Fruit fly (Drosophila melanogaster) whole organism, wandering third instar larva: ENCODE data around the gene CG6015.

Experiments used
- Abd-B ChIP-seq: fragments of >200 bp; optimal IDR thresholded peaks from 2 replicates; lab custom pipeline; 2017; ENCODE audit warnings: missing biosample characterization, missing genetic modification characterization
- CG32264 ChIP-seq: fragments of 200-800 bp; sonication (Bioruptor generic); optimal IDR thresholded peaks from 2 replicates; lab custom pipeline; 2016; ENCODE audit warnings: missing biosample characterization, missing genetic modification characterization
- CG9705 ChIP-seq: fragments of 200-800 bp; sonication (Bioruptor generic); optimal IDR thresholded peaks from 2 replicates; lab custom pipeline; 2018; ENCODE audit warnings: missing biosample characterization, mild to moderate bottlenecking, missing genetic modification characterization
- CrebA ChIP-seq: fragments of 200-800 bp; sonication (Bioruptor generic); optimal IDR thresholded peaks from 2 replicates; lab custom pipeline; 2016; ENCODE audit warnings: missing biosample characterization, mild to moderate bottlenecking, missing genetic modification characterization, borderline replicate concordance
- Dfd ChIP-seq: fragments of >200 bp; optimal IDR thresholded peaks from 2 replicates; lab custom pipeline; 2017; ENCODE audit warnings: missing biosample characterization, missing genetic modification characterization
- GATAd ChIP-seq: sonication (Bioruptor generic); optimal IDR thresholded peaks from 2 replicates; lab custom pipeline; 2016; ENCODE audit warnings: missing biosample characterization, missing genetic modification characterization
- HLH106 ChIP-seq: fragments of 200-800 bp; optimal IDR thresholded peaks from 3 replicates; lab custom pipeline; 2019; ENCODE audit warnings: missing biosample characterization, mild to moderate bottlenecking, missing genetic modification characterization, moderate library complexity
- Hnf4 ChIP-seq: fragments of 200-800 bp; sonication (Bioruptor generic); optimal IDR thresholded peaks from 2 replicates; lab custom pipeline; 2016; ENCODE audit warnings: missing biosample characterization, mild to moderate bottlenecking, missing genetic modification characterization
- Hr78 ChIP-seq: fragments of >200 bp; optimal IDR thresholded peaks from 2 replicates; lab custom pipeline; 2017; ENCODE audit warnings: missing biosample characterization, missing genetic modification characterization
- Hr83 ChIP-seq: fragments of 200-300 bp; sonication (Bioruptor generic); optimal IDR thresholded peaks from 2 replicates; lab custom pipeline; 2016; ENCODE audit warnings: missing biosample characterization, mild to moderate bottlenecking, missing genetic modification characterization, moderate library complexity; ENCODE audit not compliant: poor library complexity, severe bottlenecking
- Jra ChIP-seq: sonication (Bioruptor generic); optimal IDR thresholded peaks from 2 replicates; lab custom pipeline; 2016; ENCODE audit warnings: missing biosample characterization, missing genetic modification characterization
- Myc ChIP-seq: fragments of >200 bp; optimal IDR thresholded peaks from 2 replicates; lab custom pipeline; 2017
- N ChIP-seq: fragments of >200 bp; optimal IDR thresholded peaks from 2 replicates; lab custom pipeline; 2018; ENCODE audit warnings: missing biosample characterization, missing external identifiers, missing genetic modification characterization
- OdsH ChIP-seq: fragments of 200-800 bp; sonication (Bioruptor generic); optimal IDR thresholded peaks from 2 replicates; lab custom pipeline; 2016; ENCODE audit warnings: missing biosample characterization, mild to moderate bottlenecking, missing genetic modification characterization
- Rel ChIP-seq, 2 experiments: fragments of 200-800 bp; sonication (Bioruptor generic) in 1 of 2; optimal IDR thresholded peaks; 2 replicates in 1 of 2; 3 replicates in 1 of 2; lab custom pipeline; 2016 to 2019; ENCODE audit warnings: mild to moderate bottlenecking in 2 of 2, missing biosample characterization in 2 of 2, missing genetic modification characterization in 2 of 2, moderate library complexity in 1 of 2
- Sp1 ChIP-seq: fragments of 200-800 bp; sonication (Bioruptor generic); optimal IDR thresholded peaks from 3 replicates; lab custom pipeline; 2019; ENCODE audit warnings: missing biosample characterization, mild to moderate bottlenecking, missing genetic modification characterization, moderate library complexity
- Vsx2 ChIP-seq: fragments of 200-300, 225-300 bp; sonication (Bioruptor generic); optimal IDR thresholded peaks from 2 replicates; lab custom pipeline; 2018; ENCODE audit warnings: missing biosample characterization, missing genetic modification characterization; ENCODE audit not compliant: partially characterized antibody
- br ChIP-seq: fragments of 200-800 bp; sonication (Bioruptor generic); optimal IDR thresholded peaks from 2 replicates; lab custom pipeline; 2016; ENCODE audit warnings: missing biosample characterization, missing genetic modification characterization
- brk ChIP-seq: fragments of 200-800 bp; sonication (Bioruptor generic); optimal IDR thresholded peaks from 2 replicates; lab custom pipeline; 2016; ENCODE audit warnings: missing biosample characterization, mild to moderate bottlenecking, missing genetic modification characterization
- dl ChIP-seq, 2 experiments: fragments of 175-275, 200-275 bp in 1 of 2; fragments of 200-275 bp in 1 of 2; sonication (Bioruptor generic); optimal IDR thresholded peaks; lab custom pipeline; 2018; ENCODE audit warnings: mild to moderate bottlenecking in 2 of 2, missing biosample characterization in 2 of 2, missing genetic modification characterization in 2 of 2, moderate library complexity in 2 of 2; ENCODE audit not compliant: partially characterized antibody in 2 of 2, insufficient read depth in 1 of 2
- dmrt93B ChIP-seq: fragments of 200-800 bp; sonication (Bioruptor generic); optimal IDR thresholded peaks from 2 replicates; lab custom pipeline; 2018; ENCODE audit warnings: missing biosample characterization, mild to moderate bottlenecking, missing genetic modification characterization
- dsf ChIP-seq: sonication (Bioruptor generic); optimal IDR thresholded peaks from 2 replicates; lab custom pipeline; 2016; ENCODE audit warnings: missing biosample characterization, missing genetic modification characterization, borderline replicate concordance
- ey ChIP-seq: fragments of 200-800 bp; sonication (Bioruptor generic); optimal IDR thresholded peaks from 2 replicates; lab custom pipeline; 2016; ENCODE audit warnings: missing biosample characterization, missing genetic modification characterization
- foxo ChIP-seq, 2 experiments: fragments of 200-800 bp; sonication (Bioruptor generic); optimal IDR thresholded peaks; 2 replicates in 1 of 2; 3 replicates in 1 of 2; lab custom pipeline; 2016 to 2017; ENCODE audit warnings: missing biosample characterization in 2 of 2, missing genetic modification characterization in 2 of 2
- fru ChIP-seq: fragments of 200-800 bp; sonication (Bioruptor generic); optimal IDR thresholded peaks from 3 replicates; lab custom pipeline; 2016; ENCODE audit warnings: missing biosample characterization, mild to moderate bottlenecking, missing genetic modification characterization
- h ChIP-seq: fragments of 200-800 bp; sonication (Bioruptor generic); optimal IDR thresholded peaks from 3 replicates; lab custom pipeline; 2016; ENCODE audit warnings: missing biosample characterization, mild to moderate bottlenecking, missing genetic modification characterization
- jim ChIP-seq: fragments of 175-275, 200-325 bp; sonication (Bioruptor generic); optimal IDR thresholded peaks from 2 replicates; lab custom pipeline; 2016; ENCODE audit warnings: missing biosample characterization, mild to moderate bottlenecking, missing genetic modification characterization
- lola ChIP-seq: fragments of >200 bp; optimal IDR thresholded peaks from 2 replicates; lab custom pipeline; 2017; ENCODE audit warnings: missing biosample characterization, missing genetic modification characterization
- pan ChIP-seq: fragments of >200 bp; optimal IDR thresholded peaks from 2 replicates; lab custom pipeline; 2017
- rgr ChIP-seq: fragments of 200-800 bp; sonication (Bioruptor generic); optimal IDR thresholded peaks from 3 replicates; lab custom pipeline; 2016; ENCODE audit warnings: missing biosample characterization, mild to moderate bottlenecking, missing genetic modification characterization
- sage ChIP-seq: fragments of 200-800 bp; sonication (Bioruptor generic); optimal IDR thresholded peaks from 2 replicates; lab custom pipeline; 2016; ENCODE audit warnings: missing biosample characterization, mild to moderate bottlenecking, missing genetic modification characterization
- sv ChIP-seq: fragments of 200-800 bp; sonication (Bioruptor generic); optimal IDR thresholded peaks from 3 replicates; lab custom pipeline; 2016; ENCODE audit warnings: missing biosample characterization, missing genetic modification characterization
- tai ChIP-seq: sonication (Bioruptor generic); optimal IDR thresholded peaks from 2 replicates; lab custom pipeline; 2016; ENCODE audit warnings: missing biosample characterization, missing genetic modification characterization
- usp ChIP-seq: fragments of >200 bp; optimal IDR thresholded peaks from 2 replicates; lab custom pipeline; 2017; ENCODE audit warnings: missing biosample characterization, missing genetic modification characterization
- woc ChIP-seq: sonication (Bioruptor generic); optimal IDR thresholded peaks from 2 replicates; lab custom pipeline; 2016; ENCODE audit warnings: missing biosample characterization, mild to moderate bottlenecking, missing genetic modification characterization

The CG6015 gene

DNA sequence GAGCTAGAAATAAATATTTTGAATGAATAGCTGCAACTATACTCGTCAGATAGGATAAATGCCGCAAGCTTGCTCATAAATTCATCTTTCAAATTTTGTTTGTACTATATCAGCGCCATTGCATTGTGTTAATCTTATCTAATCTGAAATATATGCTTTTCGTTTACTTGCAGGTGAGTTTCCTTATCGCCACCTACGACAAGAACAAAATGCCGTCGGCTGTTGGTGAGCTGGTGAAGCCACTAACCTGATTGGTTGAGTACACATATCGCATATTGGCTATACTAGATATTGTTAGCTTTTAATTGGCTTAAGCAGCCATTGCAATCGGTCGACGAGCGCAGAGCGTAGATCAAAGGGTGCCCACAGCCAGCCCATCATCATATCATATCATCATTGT lies 19.7 kb upstream of the CG6015 start:
- TF ChIP-seq usp: no peak
- TF ChIP-seq Myc (lab: Kevin White, UChicago): no peak
- no peak for TF ChIP-seq ey

- TF ChIP-seq Vsx2: no peak
- TF ChIP-seq HLH106: no peak
- no peak for TF ChIP-seq ey
- no peak for TF ChIP-seq lola
- TF ChIP-seq OdsH (GFP tag; lab: Kevin White, UChicago): no peak
- TF ChIP-seq dsf (GFP tag; lab: Kevin White, UChicago): no peak
- no peak for TF ChIP-seq dl (GFP tag; optimal IDR thresholded peaks at IDR 0.05; lab: Kevin White, UChicago; ENCODE audit: insufficient read depth in 1 of 2, partially characterized antibody in 2 of 2)
- TF ChIP-seq Dfd (GFP tag; lab: Kevin White, UChicago): no peak
- TF ChIP-seq Hr78: no peak
- no peak for TF ChIP-seq sv (GFP tag; lab: Kevin White, UChicago)
- TF ChIP-seq foxo (GFP tag; optimal IDR thresholded peaks at IDR 0.05; lab: Kevin White, UChicago): no peak
- no peak for TF ChIP-seq Sp1 (GFP tag; lab: Kevin White, UChicago)
- TF ChIP-seq Hnf4 (GFP tag; lab: Kevin White, UChicago): no peak
Measured at dm6 chr3R:22053202-22053601, 19.1 kb upstream of the CG6015 start.

- no peak for TF ChIP-seq dl (GFP tag; optimal IDR thresholded peaks at IDR 0.05; lab: Kevin White, UChicago; ENCODE audit: insufficient read depth in 1 of 2, partially characterized antibody in 2 of 2)
- no peak for TF ChIP-seq GATAd (GFP tag; lab: Kevin White, UChicago)
- TF ChIP-seq dmrt93B (GFP tag; lab: Kevin White, UChicago): no peak
- TF ChIP-seq Myc (lab: Kevin White, UChicago): no peak
- no peak for TF ChIP-seq Hr83 (GFP tag; lab: Kevin White, UChicago)
- no peak for TF ChIP-seq jim (GFP tag; lab: Kevin White, UChicago)
- TF ChIP-seq CG32264: no peak
- TF ChIP-seq Sp1 (GFP tag; lab: Kevin White, UChicago): no peak
- no peak for TF ChIP-seq sage (GFP tag; lab: Kevin White, UChicago)
- no peak for TF ChIP-seq Hnf4 (GFP tag; lab: Kevin White, UChicago)
- no peak for TF ChIP-seq foxo (GFP tag; optimal IDR thresholded peaks at IDR 0.05; lab: Kevin White, UChicago)
- no peak for TF ChIP-seq fru (GFP tag; lab: Kevin White, UChicago)
- TF ChIP-seq brk (GFP tag; lab: Kevin White, UChicago): no peak
- TF ChIP-seq N (GFP tag; lab: Kevin White, UChicago): no peak
- no peak for TF ChIP-seq Abd-B (GFP tag; lab: Kevin White, UChicago)
- TF ChIP-seq CG9705 (GFP tag; lab: Kevin White, UChicago): no peak
Measured at dm6 chr3R:22052235-22052634, 18.1 kb upstream of the CG6015 start.

DNA sequence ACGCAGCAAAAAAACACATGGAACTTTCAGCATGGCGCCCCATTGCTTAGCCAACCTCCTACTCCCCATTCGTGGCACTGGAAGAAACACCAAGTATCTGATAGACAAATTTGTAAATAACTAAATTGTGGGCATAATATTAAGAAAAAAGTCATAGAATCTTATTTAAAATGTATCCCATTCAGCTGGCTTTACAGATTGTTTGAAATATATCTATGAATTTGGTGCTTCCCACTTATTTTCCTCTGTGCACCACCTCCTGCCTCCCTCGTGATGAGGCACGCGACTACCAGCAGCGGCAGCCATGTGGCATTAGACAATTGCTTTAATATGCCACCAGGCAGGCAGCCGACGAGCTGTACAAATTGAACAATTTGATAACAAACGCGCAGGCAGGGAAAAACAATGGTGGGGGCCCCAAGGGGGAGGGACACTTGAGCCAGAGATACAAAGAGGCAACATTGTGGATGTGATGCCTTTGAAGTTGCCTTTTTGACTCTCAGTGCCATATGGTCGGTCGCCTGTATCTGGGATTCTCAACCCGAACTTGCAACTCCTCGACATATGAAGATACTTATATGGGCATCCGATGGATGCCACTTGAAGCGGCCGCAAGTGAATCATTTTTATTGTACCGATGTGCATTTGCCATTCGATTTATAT lies 15.2 kb upstream of the CG6015 start:
- TF ChIP-seq tai (no peak), rgr (GFP tag; lab: Kevin White, UChicago) (peak; percentile 35), usp (no peak), Sp1 (GFP tag; lab: Kevin White, UChicago) (no peak), sv (GFP tag; lab: Kevin White, UChicago) (peak; percentile 55), Jra (GFP tag; lab: Kevin White, UChicago) (no peak), h (GFP tag; lab: Kevin White, UChicago) (peak; percentile 42), foxo (GFP tag; optimal IDR thresholded peaks at IDR 0.05; lab: Kevin White, UChicago) (peak in 1 of 2 experiments; percentile 45), Dfd (GFP tag; lab: Kevin White, UChicago) (no peak), br (peak; percentile 20), Vsx2 (no peak), pan (no peak), ey (peak; percentile 44), HLH106 (peak; percentile 8), fru (GFP tag; lab: Kevin White, UChicago) (peak; percentile 36), Hnf4 (GFP tag; lab: Kevin White, UChicago) (peak; percentile 16)

DNA sequence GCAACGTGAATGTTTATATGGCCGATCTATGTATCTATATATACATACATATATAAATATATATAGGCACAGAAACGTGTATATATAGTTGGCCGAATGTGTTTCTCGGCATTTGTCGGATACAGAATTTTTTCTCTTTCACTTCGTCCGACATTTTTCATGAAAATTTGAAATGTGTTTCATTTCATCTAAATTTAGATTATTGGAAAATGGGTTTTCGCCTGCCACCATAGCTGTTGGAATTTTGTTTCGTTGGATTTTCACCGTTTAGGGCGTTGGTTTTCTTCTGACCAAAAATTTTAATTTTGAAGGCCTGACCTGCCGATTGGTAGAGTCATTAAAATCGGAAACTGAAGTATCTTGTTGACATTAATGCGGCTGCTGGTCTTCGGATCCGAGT lies 13.3 kb upstream of the CG6015 start:
- no peak for TF ChIP-seq sv (GFP tag; lab: Kevin White, UChicago)
- no peak for TF ChIP-seq woc (GFP tag; lab: Kevin White, UChicago)
- TF ChIP-seq usp: no peak
- no peak for TF ChIP-seq CG32264
- no peak for TF ChIP-seq sage (GFP tag; lab: Kevin White, UChicago)
- TF ChIP-seq Hnf4 (GFP tag; lab: Kevin White, UChicago): no peak
- no peak for TF ChIP-seq tai
- no peak for TF ChIP-seq Rel (GFP tag; optimal IDR thresholded peaks at IDR 0.05; lab: Kevin White, UChicago)
- no peak for TF ChIP-seq Rel (tag; optimal IDR thresholded peaks at IDR 0.05; lab: Kevin White, UChicago)
- no peak for TF ChIP-seq fru (GFP tag; lab: Kevin White, UChicago)
- TF ChIP-seq Dfd (GFP tag; lab: Kevin White, UChicago): no peak
- no peak for TF ChIP-seq dl (GFP tag; optimal IDR thresholded peaks at IDR 0.05; lab: Kevin White, UChicago; ENCODE audit: insufficient read depth in 1 of 2, partially characterized antibody in 2 of 2)
- no peak for TF ChIP-seq ey
- no peak for TF ChIP-seq CrebA (GFP tag; lab: Kevin White, UChicago)
